Worm (Caenorhabditis elegans) whole organism, L2 larva: Measurements from ENCODE around the gene ZK899.5.
"Not testable (repeated sequence)": the region's sequence is repeated elsewhere in the genome, so short reads cannot be mapped to it uniquely, and the experiment has no call there.

ENCODE experiments used
- C34F6.9 ChIP-seq: fragments of 150-350 bp; optimal IDR thresholded peaks from 2 replicates; lab custom pipeline; 2014; ENCODE audit warnings: missing biosample characterization, missing genetic modification characterization
- Y55F3AM.14 ChIP-seq: fragments of 200-800 bp; sonication (Bioruptor generic); optimal IDR thresholded peaks from 2 replicates; lab custom pipeline; 2018; ENCODE audit warnings: mild to moderate bottlenecking, missing genetic modification characterization, missing compliant biosample characterization
- ZK546.5 ChIP-seq: sonication (generic microtip); optimal IDR thresholded peaks from 2 replicates; lab custom pipeline; 2017; ENCODE audit warnings: missing biosample characterization, missing genetic modification characterization
- alr-1 ChIP-seq: fragments of 150-350 bp; optimal IDR thresholded peaks from 2 replicates; lab custom pipeline; 2014; ENCODE audit warnings: missing biosample characterization, missing genetic modification characterization
- aly-2 ChIP-seq: fragments of 150-350 bp; optimal IDR thresholded peaks from 2 replicates; lab custom pipeline; 2014; ENCODE audit warnings: missing biosample characterization, missing genetic modification characterization
- ama-1 ChIP-seq: fragments of 150-350 bp; optimal IDR thresholded peaks from 2 replicates; lab custom pipeline; 2018; ENCODE audit warnings: inconsistent platforms
- blmp-1 ChIP-seq: sonication (generic microtip); optimal IDR thresholded peaks from 2 replicates; lab custom pipeline; 2017; ENCODE audit warnings: missing genetic modification characterization, mild to moderate bottlenecking, missing compliant biosample characterization, antibody characterized with exemption, moderate library complexity; ENCODE audit not compliant: insufficient read depth
- ceh-16 ChIP-seq: fragments of 150-350 bp; optimal IDR thresholded peaks from 2 replicates; lab custom pipeline; 2014; ENCODE audit warnings: missing biosample characterization, missing genetic modification characterization
- ceh-82 ChIP-seq: fragments of 150-350 bp; optimal IDR thresholded peaks from 2 replicates; lab custom pipeline; 2014; ENCODE audit warnings: missing biosample characterization, missing genetic modification characterization
- crh-2 ChIP-seq: sonication (generic microtip); optimal IDR thresholded peaks from 2 replicates; lab custom pipeline; 2017; ENCODE audit warnings: missing biosample characterization, missing genetic modification characterization
- dmd-4 ChIP-seq: sonication (generic microtip); optimal IDR thresholded peaks from 2 replicates; lab custom pipeline; 2017; ENCODE audit warnings: missing biosample characterization, missing genetic modification characterization
- egl-27 ChIP-seq: sonication (generic microtip); optimal IDR thresholded peaks from 3 replicates; lab custom pipeline; 2017; ENCODE audit warnings: missing biosample characterization, missing genetic modification reagents, missing genetic modification characterization
- elt-1 ChIP-seq: fragments of 150-350 bp; optimal IDR thresholded peaks from 2 replicates; lab custom pipeline; 2014; ENCODE audit warnings: missing biosample characterization, missing genetic modification characterization
- elt-3 ChIP-seq: sonication (generic microtip); optimal IDR thresholded peaks from 2 replicates; lab custom pipeline; 2017; ENCODE audit warnings: missing biosample characterization, missing genetic modification characterization
- fos-1 ChIP-seq: fragments of 150-350 bp; optimal IDR thresholded peaks from 2 replicates; lab custom pipeline; 2014; ENCODE audit warnings: missing biosample characterization, missing genetic modification characterization
- gmeb-1 ChIP-seq: fragments of 150-350 bp; optimal IDR thresholded peaks from 2 replicates; lab custom pipeline; 2014; ENCODE audit warnings: missing biosample characterization, missing genetic modification characterization
- lin-13 ChIP-seq: fragments of 150-350 bp; optimal IDR thresholded peaks from 2 replicates; lab custom pipeline; 2014; ENCODE audit warnings: missing biosample characterization, missing genetic modification reagents, missing genetic modification characterization
- lsy-2 ChIP-seq, 2 experiments: fragments of 150-350 bp in 1 of 2; sonication (generic microtip) in 1 of 2; optimal IDR thresholded peaks; 2 replicates each; lab custom pipeline; 2014 to 2017; ENCODE audit warnings: missing biosample characterization in 2 of 2, missing genetic modification characterization in 2 of 2
- mdl-1 ChIP-seq, 2 experiments: fragments of 150-350 bp in 1 of 2; sonication (generic microtip) in 1 of 2; optimal IDR thresholded peaks; 2 replicates each; lab custom pipeline; 2017; ENCODE audit warnings: missing biosample characterization in 2 of 2, missing genetic modification characterization in 2 of 2
- nhr-10 ChIP-seq: sonication (generic microtip); optimal IDR thresholded peaks from 2 replicates; lab custom pipeline; 2017; ENCODE audit warnings: missing biosample characterization, missing genetic modification characterization
- nhr-11 ChIP-seq: fragments of 150-350 bp; optimal IDR thresholded peaks from 2 replicates; lab custom pipeline; 2014; ENCODE audit warnings: missing biosample characterization, missing genetic modification characterization
- nhr-129 ChIP-seq: fragments of 150-350 bp; optimal IDR thresholded peaks from 2 replicates; lab custom pipeline; 2014; ENCODE audit warnings: missing biosample characterization, missing genetic modification characterization
- nhr-23 ChIP-seq: fragments of 150-350 bp; optimal IDR thresholded peaks from 2 replicates; lab custom pipeline; 2014; ENCODE audit warnings: missing biosample characterization, missing genetic modification reagents, missing genetic modification characterization
- nhr-237 ChIP-seq: fragments of 150-350 bp; optimal IDR thresholded peaks from 2 replicates; lab custom pipeline; 2014; ENCODE audit warnings: missing biosample characterization, missing genetic modification characterization
- nhr-25 ChIP-seq: fragments of 150-350 bp; sonication (generic microtip); optimal IDR thresholded peaks from 3 replicates; lab custom pipeline; 2014; ENCODE audit warnings: missing biosample characterization, missing genetic modification characterization
- nhr-77 ChIP-seq: fragments of 150-350 bp; optimal IDR thresholded peaks from 2 replicates; lab custom pipeline; 2014; ENCODE audit warnings: missing biosample characterization, missing genetic modification characterization
- peb-1 ChIP-seq: fragments of 150-350 bp; optimal IDR thresholded peaks from 2 replicates; lab custom pipeline; 2014; ENCODE audit warnings: missing biosample characterization, missing genetic modification characterization
- sem-4 ChIP-seq: fragments of 150-350 bp; optimal IDR thresholded peaks from 2 replicates; lab custom pipeline; 2014; ENCODE audit warnings: missing biosample characterization, missing genetic modification reagents, missing genetic modification characterization
- skn-1 ChIP-seq: sonication (generic microtip); optimal IDR thresholded peaks from 2 replicates; lab custom pipeline; 2017; ENCODE audit warnings: missing biosample characterization, missing genetic modification characterization
- sma-3 ChIP-seq: sonication (generic microtip); optimal IDR thresholded peaks from 2 replicates; lab custom pipeline; 2016; ENCODE audit warnings: missing genetic modification reagents, missing genetic modification characterization, missing compliant biosample characterization
- snpc-4 ChIP-seq: fragments of 150-350 bp; optimal IDR thresholded peaks from 2 replicates; lab custom pipeline; 2014; ENCODE audit warnings: missing biosample characterization, missing genetic modification characterization
- unc-39 ChIP-seq: fragments of 150-350 bp; optimal IDR thresholded peaks from 2 replicates; lab custom pipeline; 2014; ENCODE audit warnings: missing biosample characterization, missing genetic modification characterization
- unc-55 ChIP-seq: fragments of 150-350 bp; sonication (generic microtip); optimal IDR thresholded peaks from 3 replicates; lab custom pipeline; 2014; ENCODE audit warnings: missing biosample characterization, missing genetic modification reagents, missing genetic modification characterization
- unc-62 ChIP-seq: fragments of 150-350 bp; optimal IDR thresholded peaks from 2 replicates; lab custom pipeline; 2014; ENCODE audit warnings: missing biosample characterization, missing genetic modification reagents, missing genetic modification characterization
- zag-1 ChIP-seq: fragments of 150-350 bp; optimal IDR thresholded peaks from 2 replicates; lab custom pipeline; 2014; ENCODE audit warnings: missing biosample characterization, missing genetic modification characterization
- ztf-1 ChIP-seq: fragments of 200-800 bp; sonication (Bioruptor generic); conservative IDR thresholded peaks from 2 replicates; pipeline ENCODE4 v1.3.6; 2022; ENCODE audit warnings: missing genetic modification characterization, missing compliant biosample characterization
- ztf-4 ChIP-seq: fragments of 150-350 bp; optimal IDR thresholded peaks from 2 replicates; lab custom pipeline; 2014; ENCODE audit warnings: missing biosample characterization, missing genetic modification characterization

ZK899.5 gene

DNA sequence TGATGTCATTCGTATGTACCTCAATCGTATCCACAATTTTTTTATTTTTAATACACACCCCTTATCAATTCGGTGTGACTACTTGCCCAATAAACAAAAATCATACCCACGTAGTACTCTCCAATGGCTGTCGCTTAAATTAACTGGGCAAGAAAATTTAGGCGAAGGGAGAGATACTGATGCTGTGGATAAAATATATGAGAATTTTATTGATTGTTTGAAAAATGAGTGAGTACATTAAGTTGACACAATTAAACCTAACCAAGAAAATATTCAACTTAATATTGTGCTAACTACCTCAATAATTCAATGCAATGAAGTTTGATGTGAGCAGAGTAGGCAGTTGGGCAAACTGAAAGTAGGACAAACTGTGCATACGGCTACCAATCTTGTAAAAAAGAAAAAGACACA lies 5.0 kb upstream of the ZK899.5 start (continued):
- peak; percentile 98 for TF ChIP-seq ztf-4 (tag; lab: Kevin White, UChicago)

DNA sequence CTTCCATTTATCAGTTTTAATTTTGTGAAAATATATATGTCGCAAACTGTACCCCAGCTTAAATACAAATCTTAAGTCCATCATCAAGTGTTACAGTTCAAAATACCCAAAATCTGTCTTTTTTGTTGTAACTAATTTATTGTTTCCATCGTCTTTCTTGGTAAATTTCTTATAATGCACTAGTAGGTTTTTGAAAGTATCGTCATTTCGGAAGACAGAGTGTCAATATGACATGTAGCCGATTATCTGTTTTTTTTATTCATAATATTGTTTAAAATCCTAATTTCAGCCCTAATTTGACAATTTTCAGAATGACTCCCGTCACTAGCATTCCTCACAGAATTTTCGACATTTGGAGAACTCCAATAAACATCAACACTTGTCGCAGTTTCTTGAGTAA lies 2.3 kb upstream of the ZK899.5 start, which contains the start of gene ZK899.6:
Gene ZK899.6, plus strand, starts transcription at position 301 of the 400 bp plus-strand sequence.
- TF ChIP-seq nhr-10 (tag; lab: Kevin White, UChicago); nhr-25 (tag; lab: Kevin White, UChicago); lin-13: not testable (repeated sequence)

DNA sequence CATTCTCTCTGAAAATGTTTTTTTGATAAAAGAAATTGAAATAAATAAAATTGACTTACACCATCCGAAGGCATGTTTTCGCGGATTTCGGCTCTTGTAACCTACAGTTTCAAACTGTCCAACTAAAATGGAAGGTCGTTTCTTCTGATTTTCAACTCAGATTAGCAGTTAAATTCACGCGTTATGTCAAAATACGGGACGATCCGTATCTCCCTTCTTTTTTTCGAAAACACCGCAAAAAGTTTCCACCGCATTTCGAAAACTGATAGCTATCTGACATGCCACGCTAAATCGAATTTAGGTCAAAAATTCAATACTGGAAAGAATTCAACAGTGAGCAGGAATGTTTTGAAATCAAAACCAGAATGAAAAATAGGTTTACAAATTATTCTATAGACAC lies 2.6 kb downstream of the ZK899.5 start, which contains the start of gene tba-8:
Gene tba-8, minus strand, starts transcription at position 207 of the 400 bp plus-strand sequence.
- TF ChIP-seq aly-2 (tag; lab: Kevin White, UChicago), result no peak
- no peak for TF ChIP-seq lsy-2 (tag; optimal IDR thresholded peaks at IDR 0.05; lab: Kevin White, UChicago)
- no peak for TF ChIP-seq elt-1 (tag; lab: Kevin White, UChicago)
- no peak for TF ChIP-seq nhr-11 (tag; lab: Kevin White, UChicago)
- TF ChIP-seq nhr-129 (tag; lab: Kevin White, UChicago), result no peak
- TF ChIP-seq snpc-4, result no peak
- no peak for TF ChIP-seq unc-62 (GFP tag; lab: Kevin White, UChicago)
- TF ChIP-seq sem-4 (tag; lab: Kevin White, UChicago), result no peak
- TF ChIP-seq unc-55 (GFP tag; lab: Kevin White, UChicago), result no peak
- no peak for TF ChIP-seq sma-3 (GFP tag; lab: Kevin White, UChicago)
- no peak for TF ChIP-seq gmeb-1 (tag; lab: Kevin White, UChicago)
- no peak for TF ChIP-seq dmd-4 (tag; lab: Kevin White, UChicago)
- TF ChIP-seq ztf-1 (GFP tag; lab: Robert Waterston, UW), result no peak
- TF ChIP-seq ztf-4 (tag; lab: Kevin White, UChicago), result no peak
- no peak for TF ChIP-seq alr-1
- no peak for TF ChIP-seq mdl-1 (tag; optimal IDR thresholded peaks at IDR 0.05; lab: Kevin White, UChicago)
- TF ChIP-seq egl-27 (tag; lab: Kevin White, UChicago), result no peak
- TF ChIP-seq peb-1 (tag; lab: Kevin White, UChicago), result no peak
- TF ChIP-seq blmp-1, result no peak
- no peak for TF ChIP-seq ama-1

DNA sequence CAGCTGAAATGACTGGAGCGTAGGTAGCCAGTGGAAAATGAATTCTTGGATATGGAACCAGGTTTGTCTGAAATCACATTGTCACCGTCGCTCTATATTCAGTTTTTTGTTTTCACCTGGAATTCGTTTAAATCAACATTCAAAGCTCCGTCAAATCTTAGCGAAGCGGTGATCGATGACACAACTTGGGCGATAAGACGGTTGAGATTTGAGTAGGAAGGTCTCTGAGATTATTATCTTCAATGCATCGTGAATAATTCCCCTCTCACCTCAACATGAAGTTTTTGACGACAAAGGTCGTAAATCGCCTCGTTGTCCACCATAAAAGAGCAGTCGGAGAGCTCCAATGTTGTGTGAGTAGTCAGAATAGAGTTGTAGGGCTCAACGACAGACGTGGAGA lies 4.2 kb downstream of the ZK899.5 start:
- TF ChIP-seq nhr-237 (no peak), lsy-2 (tag; optimal IDR thresholded peaks at IDR 0.05; lab: Kevin White, UChicago) (no peak), elt-3 (tag; lab: Kevin White, UChicago) (no peak), aly-2 (tag; lab: Kevin White, UChicago) (no peak), nhr-129 (tag; lab: Kevin White, UChicago) (no peak), Y55F3AM.14 (GFP tag; lab: Kevin White, UChicago) (no peak), peb-1 (tag; lab: Kevin White, UChicago) (no peak), ztf-4 (tag; lab: Kevin White, UChicago) (no peak), sem-4 (tag; lab: Kevin White, UChicago) (no peak), elt-1 (tag; lab: Kevin White, UChicago) (peak; percentile 34), ceh-16 (peak; percentile 72), nhr-25 (tag; lab: Kevin White, UChicago) (no peak), ZK546.5 (no peak)

DNA sequence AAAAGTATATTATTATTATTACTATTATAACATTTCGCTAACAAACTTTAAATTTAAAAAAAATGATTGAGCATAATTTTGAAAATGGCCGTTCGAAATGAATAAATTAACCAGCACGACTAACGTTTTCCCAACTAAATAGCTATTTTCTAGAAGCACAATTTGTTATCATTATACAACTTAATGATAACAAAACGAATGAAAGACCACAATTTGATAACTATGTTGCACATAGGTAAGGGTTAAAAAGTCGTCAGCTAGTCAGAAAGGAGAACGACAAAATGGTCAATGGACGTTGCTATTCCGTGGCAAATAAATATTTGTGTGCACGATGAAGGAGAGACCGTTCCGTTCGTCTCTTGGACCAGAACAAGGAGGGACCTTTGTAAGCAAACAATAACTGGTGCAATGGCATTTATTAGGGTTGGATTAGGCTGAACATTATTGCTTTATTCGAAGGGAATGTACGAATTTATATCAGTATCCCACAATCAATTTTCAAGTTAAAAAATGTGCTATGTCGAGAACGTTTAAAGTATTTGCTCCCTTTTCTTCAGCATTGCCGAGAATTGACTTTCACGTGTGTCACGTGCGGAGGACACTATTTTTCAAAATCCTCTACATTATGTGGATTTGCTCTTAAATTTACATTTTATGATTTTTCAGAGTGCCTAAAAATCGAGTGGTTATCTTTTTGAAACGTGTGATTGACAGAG lies 8.1 kb downstream of the ZK899.5 start, which contains the start of gene ZK899.3:
Gene ZK899.3, plus strand, starts transcription at position 666 of the 716 bp plus-strand sequence.
- TF ChIP-seq fos-1 (tag; lab: Kevin White, UChicago) (peak; percentile 57), ceh-82 (tag; lab: Kevin White, UChicago) (no peak)

DNA sequence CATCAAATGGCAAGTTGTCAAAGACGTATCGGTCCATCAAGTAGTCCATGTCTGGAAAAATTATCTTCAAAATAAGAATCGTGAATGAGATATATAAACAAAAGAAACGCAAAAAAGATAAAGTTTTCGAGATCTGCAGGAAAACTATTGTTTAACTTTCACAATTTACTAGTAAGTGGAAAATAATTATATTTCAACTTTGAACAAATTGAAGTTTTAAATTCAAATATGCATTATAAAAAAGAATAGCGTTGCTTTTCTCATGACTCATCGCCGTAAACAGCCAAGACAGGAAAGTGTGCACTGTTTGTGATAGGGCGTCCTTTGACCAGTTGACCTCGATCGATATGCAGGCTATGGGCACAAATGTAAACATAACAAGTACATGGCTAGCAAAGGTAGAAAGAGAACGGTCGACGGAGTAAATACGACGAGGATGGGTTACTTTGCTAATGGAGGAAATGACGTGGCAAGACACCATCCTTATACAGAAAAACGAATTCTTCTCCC lies 8.7 kb downstream of the ZK899.5 start, which contains the start of gene ZK899.2:
Gene ZK899.2, minus strand, starts transcription at position 51 of the 510 bp plus-strand sequence.
- TF ChIP-seq nhr-237, result no peak
- TF ChIP-seq nhr-25 (tag; lab: Kevin White, UChicago), result no peak
- TF ChIP-seq ceh-82 (tag; lab: Kevin White, UChicago), result no peak
- TF ChIP-seq ZK546.5, result no peak
- TF ChIP-seq C34F6.9 (tag; lab: Kevin White, UChicago), result no peak
- no peak for TF ChIP-seq dmd-4 (tag; lab: Kevin White, UChicago)
- TF ChIP-seq nhr-23 (tag; lab: Kevin White, UChicago), result no peak
- TF ChIP-seq zag-1 (tag; lab: Kevin White, UChicago), result no peak
- no peak for TF ChIP-seq nhr-77
- no peak for TF ChIP-seq ama-1
- no peak for TF ChIP-seq egl-27 (tag; lab: Kevin White, UChicago)
- no peak for TF ChIP-seq unc-39 (tag; lab: Kevin White, UChicago)
- TF ChIP-seq nhr-129 (tag; lab: Kevin White, UChicago), result no peak
- TF ChIP-seq sem-4 (tag; lab: Kevin White, UChicago), result no peak
- TF ChIP-seq mdl-1 (tag; optimal IDR thresholded peaks at IDR 0.05; lab: Kevin White, UChicago), result no peak
- no peak for TF ChIP-seq crh-2 (tag; lab: Kevin White, UChicago)
- no peak for TF ChIP-seq aly-2 (tag; lab: Kevin White, UChicago)
- TF ChIP-seq skn-1 (tag; lab: Kevin White, UChicago), result no peak
